Worm (Caenorhabditis elegans) whole organism, L4 larva: ENCODE results near the gene C55A6.10.

Experiments
- dpl-1 ChIP-seq: fragments of 150-350 bp; optimal IDR thresholded peaks from 2 replicates; lab custom pipeline; 2014; ENCODE audit warnings: missing biosample characterization, missing genetic modification reagents, missing genetic modification characterization
- fkh-10 ChIP-seq: fragments of 150-350 bp; optimal IDR thresholded peaks from 2 replicates; lab custom pipeline; 2014; ENCODE audit warnings: missing biosample characterization, missing genetic modification reagents, missing genetic modification characterization
- nhr-237 ChIP-seq: sonication (generic microtip); optimal IDR thresholded peaks from 2 replicates; lab custom pipeline; 2017; ENCODE audit warnings: missing biosample characterization, missing genetic modification characterization
- nhr-77 ChIP-seq: fragments of 150-350 bp; optimal IDR thresholded peaks from 2 replicates; lab custom pipeline; 2014; ENCODE audit warnings: missing biosample characterization, missing genetic modification characterization
- pqm-1 ChIP-seq: sonication (generic microtip); optimal IDR thresholded peaks from 2 replicates; lab custom pipeline; 2017; ENCODE audit warnings: missing biosample characterization, missing genetic modification characterization
- skn-1 ChIP-seq: fragments of 150-350 bp; optimal IDR thresholded peaks from 2 replicates; lab custom pipeline; 2014; ENCODE audit warnings: missing biosample characterization, missing genetic modification characterization
- snpc-4 ChIP-seq: fragments of 150-350 bp; optimal IDR thresholded peaks from 2 replicates; lab custom pipeline; 2014; ENCODE audit warnings: missing biosample characterization, missing genetic modification characterization
- unc-130 ChIP-seq: sonication (generic microtip); optimal IDR thresholded peaks from 2 replicates; lab custom pipeline; 2016; ENCODE audit warnings: missing genetic modification reagents, missing genetic modification characterization, missing compliant biosample characterization

ce11 chrV:11499786-11500185, 5.4 kb upstream of the C55A6.10 start:
- TF ChIP-seq nhr-237 (tag; lab: Kevin White, UChicago) (no peak), nhr-77 (tag; lab: Kevin White, UChicago) (no peak), fkh-10 (no peak), snpc-4 (tag; lab: Kevin White, UChicago) (no peak), unc-130 (GFP tag; lab: Kevin White, UChicago) (no peak), skn-1 (tag; lab: Kevin White, UChicago) (no peak), dpl-1 (GFP tag; lab: Kevin White, UChicago) (no peak), pqm-1 (tag; lab: Kevin White, UChicago) (no peak)
